Worm (Caenorhabditis elegans): Measurements from ENCODE around the gene idpc-1.

DNA sequence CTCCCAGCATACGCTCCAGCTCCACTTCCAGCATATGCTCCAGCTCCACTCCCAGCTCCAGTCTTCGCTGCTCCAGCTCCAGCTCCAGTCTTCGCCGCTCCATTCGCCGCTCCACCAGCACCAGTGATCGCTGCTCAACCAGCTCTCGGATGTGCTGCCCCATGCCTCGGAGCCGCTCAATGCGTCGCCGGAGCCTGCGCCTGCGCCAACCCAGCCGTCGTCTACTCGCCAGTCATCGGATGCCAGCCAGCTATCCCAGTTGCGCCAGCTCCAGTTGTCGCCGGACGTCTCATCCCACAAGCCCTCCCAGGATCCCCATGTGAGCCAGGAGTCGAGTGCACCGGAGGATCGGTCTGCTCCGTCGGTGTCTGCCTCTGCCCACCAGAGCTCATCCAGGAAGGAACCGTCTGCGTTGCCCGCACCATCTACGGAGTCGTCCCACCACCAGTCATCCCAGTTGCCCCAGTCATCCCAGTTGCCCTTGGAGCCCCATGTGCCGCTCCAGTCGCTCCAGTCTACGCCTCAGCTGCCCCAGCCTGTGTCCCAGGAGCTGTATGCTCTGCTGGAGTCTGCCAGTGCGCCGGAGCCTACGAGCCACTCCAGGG lies 644 bp downstream of the idpc-1 start:
- no peak for TF ChIP-seq nhr-76 (tag; optimal IDR thresholded peaks at IDR 0.05)
- no peak for TF ChIP-seq snpc-4 (tag; optimal IDR thresholded peaks at IDR 0.05)
- TF ChIP-seq blmp-1 (tag; optimal IDR thresholded peaks at IDR 0.05): no peak
- TF ChIP-seq nhr-2 (tag; optimal IDR thresholded peaks at IDR 0.05): no peak
- no peak for TF ChIP-seq elt-3 (tag; optimal IDR thresholded peaks at IDR 0.05)
- no peak for TF ChIP-seq mep-1 (tag; optimal IDR thresholded peaks at IDR 0.05)
- TF ChIP-seq pha-4 (tag; optimal IDR thresholded peaks at IDR 0.05): no peak
- no peak for TF ChIP-seq nhr-237 (tag; optimal IDR thresholded peaks at IDR 0.05)
- no peak for TF ChIP-seq M03D4.4 (tag; optimal IDR thresholded peaks at IDR 0.05)
